Fruit fly (Drosophila melanogaster): ENCODE data around the gene CG15535.

Gene CG15535

dm6 chr3R:30423695-30424094, at the start of gene CG15535, which contains the start of gene mRpS18C:
TSS of gene CG15535 (minus strand) at chr3R:30423929.
TSS of gene mRpS18C (plus strand) at chr3R:30423974.
- no peak for TF ChIP-seq noc (tag; optimal IDR thresholded peaks at IDR 0.05)

- TF ChIP-seq noc (tag; optimal IDR thresholded peaks at IDR 0.05), result no peak
Measured at dm6 chr3R:30472331-30472730, 48.6 kb upstream of the CG15535 start.

- TF ChIP-seq noc (tag; optimal IDR thresholded peaks at IDR 0.05), result no peak
Measured at dm6 chr3R:30470690-30471089, 47.0 kb upstream of the CG15535 start.

dm6 chr3R:30467062-30467461, 43.3 kb upstream of the CG15535 start:
- TF ChIP-seq noc (tag; optimal IDR thresholded peaks at IDR 0.05), result no peak

dm6 chr3R:30466515-30466914, 42.8 kb upstream of the CG15535 start:
- no peak for TF ChIP-seq noc (tag; optimal IDR thresholded peaks at IDR 0.05)

- no peak for TF ChIP-seq noc (tag; optimal IDR thresholded peaks at IDR 0.05)
Measured at dm6 chr3R:30465775-30466494, 42.2 kb upstream of the CG15535 start, which contains the start of gene PH4alphaEFB. TSS of gene PH4alphaEFB (plus strand) at chr3R:30466050.

dm6 chr3R:30464244-30464643, 40.5 kb upstream of the CG15535 start:
- TF ChIP-seq noc (tag; optimal IDR thresholded peaks at IDR 0.05), result no peak

dm6 chr3R:30461608-30462243, 38.0 kb upstream of the CG15535 start:
- peak; percentile 26 for TF ChIP-seq noc (tag; optimal IDR thresholded peaks at IDR 0.05)

dm6 chr3R:30460187-30460586, 36.5 kb upstream of the CG15535 start:
- no peak for TF ChIP-seq noc (tag; optimal IDR thresholded peaks at IDR 0.05)

- TF ChIP-seq noc (tag; optimal IDR thresholded peaks at IDR 0.05), result no peak
Measured at dm6 chr3R:30459066-30459935, 35.6 kb upstream of the CG15535 start, which contains the start of the genes CG2224 and CDase. TSS of gene CG2224 (minus strand) at chr3R:30459300. TSS of gene CDase (plus strand) at chr3R:30459521.

dm6 chr3R:30455817-30456544, 32.3 kb upstream of the CG15535 start, which contains the start of gene aralar1:
TSS of gene aralar1 (minus strand) at chr3R:30455867.
- no peak for TF ChIP-seq noc (tag; optimal IDR thresholded peaks at IDR 0.05)

dm6 chr3R:30454442-30454841, 30.7 kb upstream of the CG15535 start:
- no peak for TF ChIP-seq noc (tag; optimal IDR thresholded peaks at IDR 0.05)

dm6 chr3R:30453236-30453635, 29.5 kb upstream of the CG15535 start:
- no peak for TF ChIP-seq noc (tag; optimal IDR thresholded peaks at IDR 0.05)

dm6 chr3R:30450690-30451343, 27.1 kb upstream of the CG15535 start:
- no peak for TF ChIP-seq noc (tag; optimal IDR thresholded peaks at IDR 0.05)

dm6 chr3R:30450224-30450623, 26.5 kb upstream of the CG15535 start:
- peak; percentile 56 for TF ChIP-seq noc (tag; optimal IDR thresholded peaks at IDR 0.05)
